Worm (Caenorhabditis elegans): ENCODE results near the gene ZK1055.7.
A peak's percentile ranks its signal among the peaks of the same experiment; 100 is the strongest.

ce11 chrV:6630769-6631168 lies 25.6 kb upstream of the ZK1055.7 start:
- TF ChIP-seq jun-1 (tag; optimal IDR thresholded peaks at IDR 0.05), result no peak
- peak; percentile 55 for TF ChIP-seq nhr-11 (tag; optimal IDR thresholded peaks at IDR 0.05)
- no peak for TF ChIP-seq lin-39 (tag; optimal IDR thresholded peaks at IDR 0.05)
- no peak for TF ChIP-seq egl-27 (tag; optimal IDR thresholded peaks at IDR 0.05)
- no peak for TF ChIP-seq ztf-11 (tag; optimal IDR thresholded peaks at IDR 0.05)
- no peak for TF ChIP-seq elt-2 (tag; optimal IDR thresholded peaks at IDR 0.05)
- TF ChIP-seq mdl-1 (tag; optimal IDR thresholded peaks at IDR 0.05), result no peak
- peak; percentile 97 for TF ChIP-seq fkh-8 (tag; optimal IDR thresholded peaks at IDR 0.05)
